Worm (Caenorhabditis elegans) whole organism, early embryonic: Measurements from ENCODE around the gene Y22D7AR.6.

Experiments
- F13C5.2 ChIP-seq: sonication (generic microtip); optimal IDR thresholded peaks from 2 replicates; lab custom pipeline; 2017; ENCODE audit warnings: mild to moderate bottlenecking, missing genetic modification characterization, inconsistent platforms, missing compliant biosample characterization
- ama-1 ChIP-seq: fragments of 150-350 bp; optimal IDR thresholded peaks from 2 replicates; lab custom pipeline; 2014
- ets-7 ChIP-seq: sonication (generic microtip); optimal IDR thresholded peaks from 2 replicates; lab custom pipeline; 2016; ENCODE audit warnings: missing genotype, missing genetic modification characterization, missing compliant biosample characterization
- flt-1 ChIP-seq: fragments of 200-800 bp; sonication (Bioruptor generic); IDR thresholded peaks from 2 replicates; pipeline ENCODE4 v1.3.6; 2022; ENCODE audit warnings: missing genetic modification characterization, missing compliant biosample characterization
- hnd-1 ChIP-seq: sonication (generic microtip); optimal IDR thresholded peaks from 2 replicates; lab custom pipeline; 2016; ENCODE audit warnings: missing genetic modification characterization, missing compliant biosample characterization
- tbx-11 ChIP-seq: fragments of 200-800 bp; sonication (Bioruptor generic); IDR thresholded peaks from 2 replicates; pipeline ENCODE4 v1.3.6; 2022; ENCODE audit warnings: missing genetic modification characterization, missing compliant biosample characterization
- tbx-37 ChIP-seq: fragments of 200-800 bp; sonication (Bioruptor generic); conservative IDR thresholded peaks from 2 replicates; pipeline ENCODE4 v1.3.6; 2022; ENCODE audit warnings: missing genetic modification reagents, missing genetic modification characterization, missing compliant biosample characterization

DNA sequence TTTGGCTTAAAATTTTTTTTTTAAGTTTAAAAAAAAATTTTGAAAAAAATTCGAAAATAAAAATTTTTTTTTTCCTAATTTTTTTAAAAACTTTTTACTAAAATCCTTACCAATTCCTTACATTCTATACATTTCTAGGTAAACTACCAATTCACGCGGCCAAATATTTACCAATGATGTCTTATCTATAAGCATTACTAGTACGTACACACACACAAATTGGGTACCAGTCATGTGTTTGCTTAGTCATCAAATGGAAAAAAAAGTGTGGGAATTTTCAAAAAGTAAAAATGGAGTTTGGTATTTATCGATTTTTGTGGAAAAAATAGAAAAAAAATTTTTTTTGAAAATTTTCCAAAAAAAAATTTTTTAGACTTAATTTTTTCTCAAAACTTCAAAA lies at the start of gene Y22D7AR.6:
- TF ChIP-seq flt-1, result no peak
- TF ChIP-seq ets-7 (tag; lab: Kevin White, UChicago), result no peak
- no peak for TF ChIP-seq ama-1
- no peak for TF ChIP-seq F13C5.2 (tag; lab: Kevin White, UChicago)
- no peak for TF ChIP-seq hnd-1 (tag; lab: Kevin White, UChicago)
- TF ChIP-seq tbx-11 (GFP tag; lab: Robert Waterston, UW), result no peak
- TF ChIP-seq tbx-37, result no peak
